Worm (Caenorhabditis elegans): Measurements from ENCODE around the gene hrpa-1.

DNA sequence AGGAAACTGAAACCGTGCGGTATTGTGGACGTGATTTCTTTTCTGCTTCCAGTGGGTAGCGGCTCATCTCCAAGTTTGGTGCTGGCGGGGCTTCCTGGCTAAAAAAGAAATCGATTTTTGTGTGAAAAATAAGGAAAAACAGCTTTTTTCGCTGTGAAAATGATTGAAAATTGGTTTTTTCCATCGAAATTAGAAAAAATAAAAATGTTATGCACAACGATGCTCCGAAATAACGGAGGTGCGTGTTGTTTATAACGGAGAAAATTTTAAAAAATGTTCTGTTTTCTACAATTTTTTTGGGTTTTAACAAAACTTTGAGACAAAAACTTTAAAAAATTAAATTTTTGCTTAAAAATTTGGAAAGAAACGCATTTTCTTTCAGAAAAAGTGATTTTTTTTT lies 44.5 kb upstream of the hrpa-1 start:
- TF ChIP-seq aly-2 (tag; optimal IDR thresholded peaks at IDR 0.05), result no peak
- TF ChIP-seq fkh-10 (GFP tag; optimal IDR thresholded peaks at IDR 0.05), result no peak
- TF ChIP-seq nhr-77 (tag; optimal IDR thresholded peaks at IDR 0.05), result no peak
- no peak for TF ChIP-seq ZK546.5 (tag; optimal IDR thresholded peaks at IDR 0.05)
- no peak for TF ChIP-seq lin-39 (tag; optimal IDR thresholded peaks at IDR 0.05)
- no peak for TF ChIP-seq nhr-237 (tag; optimal IDR thresholded peaks at IDR 0.05)
- TF ChIP-seq ceh-28 (tag; optimal IDR thresholded peaks at IDR 0.05), result no peak
- no peak for TF ChIP-seq ceh-9 (tag; optimal IDR thresholded peaks at IDR 0.05)
- TF ChIP-seq lin-15B (tag; optimal IDR thresholded peaks at IDR 0.05), result no peak
- TF ChIP-seq unc-39 (tag; optimal IDR thresholded peaks at IDR 0.05), result no peak
- no peak for TF ChIP-seq unc-62 (GFP tag; optimal IDR thresholded peaks at IDR 0.05)
- no peak for TF ChIP-seq nhr-76 (tag; optimal IDR thresholded peaks at IDR 0.05)
- TF ChIP-seq elt-1 (tag; optimal IDR thresholded peaks at IDR 0.05), result no peak

All from whole organism, L3 larva.